Fruit fly (Drosophila melanogaster) whole organism, embryonic: Measurements from ENCODE around the gene CG43618.

Experiments
- Ada2b ChIP-seq: fragments of 200-800 bp; sonication (Bioruptor generic); IDR thresholded peaks from 2 replicates; pipeline ENCODE4 v1.3.6; 2022; ENCODE audit warnings: missing biosample characterization, missing genetic modification characterization
- Antp ChIP-seq: fragments of 200-800 bp; sonication (Bioruptor generic); optimal IDR thresholded peaks from 3 replicates; lab custom pipeline; 2016; ENCODE audit warnings: missing biosample characterization, missing genetic modification characterization
- Blimp-1 ChIP-seq: fragments of 200-800 bp; sonication (Bioruptor generic); optimal IDR thresholded peaks from 3 replicates; lab custom pipeline; 2018; ENCODE audit warnings: missing biosample characterization, missing genetic modification characterization, mild to moderate bottlenecking, moderate library complexity, missing genetic modification reagents
- BtbVII ChIP-seq: fragments of 200-800 bp; sonication (Bioruptor generic); optimal IDR thresholded peaks from 3 replicates; lab custom pipeline; 2017; ENCODE audit warnings: missing biosample characterization, mild to moderate bottlenecking, missing genetic modification characterization
- CG10462 ChIP-seq: fragments of 200-800 bp; sonication (Bioruptor generic); optimal IDR thresholded peaks from 2 replicates; lab custom pipeline; 2016; ENCODE audit warnings: missing biosample characterization, missing genetic modification characterization
- CG11723 ChIP-seq: fragments of 200-800 bp; sonication (Bioruptor generic); optimal IDR thresholded peaks from 2 replicates; lab custom pipeline; 2017; ENCODE audit warnings: missing biosample characterization, mild to moderate bottlenecking, missing genetic modification characterization
- CG12104 ChIP-seq: fragments of 200-800 bp; sonication (Bioruptor generic); optimal IDR thresholded peaks from 3 replicates; lab custom pipeline; 2016; ENCODE audit warnings: missing biosample characterization, missing genetic modification characterization
- CG12155 ChIP-seq: fragments of 200-800 bp; sonication (Bioruptor generic); optimal IDR thresholded peaks from 3 replicates; lab custom pipeline; 2016; ENCODE audit warnings: missing biosample characterization, missing genetic modification characterization
- CG12659 ChIP-seq: fragments of 200-800 bp; sonication (Bioruptor generic); optimal IDR thresholded peaks from 3 replicates; lab custom pipeline; 2017; ENCODE audit warnings: mild to moderate bottlenecking, missing biosample characterization, missing genetic modification reagents, missing genetic modification characterization
- CG13287 ChIP-seq: fragments of 200-800 bp; sonication (Bioruptor generic); IDR thresholded peaks from 2 replicates; pipeline ENCODE4 v1.3.6; 2022; ENCODE audit warnings: missing biosample characterization, missing genetic modification characterization; ENCODE audit not compliant: partially characterized antibody
- CG15479 ChIP-seq: fragments of 200-800 bp; sonication (Bioruptor generic); optimal IDR thresholded peaks from 3 replicates; lab custom pipeline; 2019; ENCODE audit warnings: missing biosample characterization, mild to moderate bottlenecking, missing genetic modification characterization, moderate library complexity
- CG17359 ChIP-seq: fragments of 200-800 bp; sonication (Bioruptor generic); optimal IDR thresholded peaks from 3 replicates; lab custom pipeline; 2018; ENCODE audit warnings: missing biosample characterization, mild to moderate bottlenecking, missing genetic modification characterization, moderate library complexity
- CG2116 ChIP-seq: fragments of 200-800 bp; sonication (Bioruptor generic); optimal IDR thresholded peaks from 3 replicates; lab custom pipeline; 2018; ENCODE audit warnings: missing biosample characterization, mild to moderate bottlenecking, missing genetic modification characterization
- CG2202 ChIP-seq: fragments of 200-800 bp; sonication (Bioruptor generic); optimal IDR thresholded peaks from 2 replicates; lab custom pipeline; 2018; ENCODE audit warnings: missing biosample characterization, mild to moderate bottlenecking, missing genetic modification characterization
- CG2678 ChIP-seq: fragments of 200-800 bp; sonication (Bioruptor generic); optimal IDR thresholded peaks from 3 replicates; lab custom pipeline; 2019; ENCODE audit warnings: missing biosample characterization, mild to moderate bottlenecking, missing genetic modification characterization, moderate library complexity
- CG2889 ChIP-seq: fragments of 200-800 bp; sonication (Bioruptor generic); IDR thresholded peaks from 3 replicates; pipeline ENCODE4 v1.3.6; 2022; ENCODE audit warnings: missing biosample characterization, missing genetic modification characterization
- CG4282 ChIP-seq: fragments of 200-800 bp; sonication (Bioruptor generic); optimal IDR thresholded peaks from 2 replicates; lab custom pipeline; 2016; ENCODE audit warnings: missing biosample characterization, missing genetic modification characterization
- CG7745 ChIP-seq: fragments of 200-800 bp; sonication (Bioruptor generic); optimal IDR thresholded peaks from 2 replicates; lab custom pipeline; 2018; ENCODE audit warnings: missing biosample characterization, mild to moderate bottlenecking, missing genetic modification characterization, moderate library complexity
- CG7963 ChIP-seq: fragments of 200-800 bp; sonication (Bioruptor generic); IDR thresholded peaks from 3 replicates; pipeline ENCODE4 v1.3.6; 2022; ENCODE audit warnings: missing biosample characterization, missing genetic modification characterization; ENCODE audit not compliant: partially characterized antibody
- CG8281 ChIP-seq: fragments of 200-800 bp; sonication (Bioruptor generic); optimal IDR thresholded peaks from 2 replicates; lab custom pipeline; 2018; ENCODE audit warnings: missing biosample characterization, mild to moderate bottlenecking, missing genetic modification characterization, moderate library complexity
- Deaf1 ChIP-seq: fragments of 200-800 bp; optimal IDR thresholded peaks from 3 replicates; lab custom pipeline; 2019; ENCODE audit warnings: missing biosample characterization, mild to moderate bottlenecking, missing genetic modification characterization, moderate library complexity
- Doc2 ChIP-seq: fragments of 200-800 bp; sonication (Bioruptor generic); IDR thresholded peaks from 2 replicates; pipeline ENCODE4 v1.3.6; 2022; ENCODE audit warnings: missing biosample characterization, missing genetic modification characterization
- ERR ChIP-seq: fragments of 200-800 bp; sonication (Bioruptor generic); optimal IDR thresholded peaks from 2 replicates; lab custom pipeline; 2016; ENCODE audit warnings: missing biosample characterization, missing genetic modification characterization
- Kr ChIP-seq: fragments of 200-800 bp; sonication (Bioruptor generic); optimal IDR thresholded peaks from 2 replicates; lab custom pipeline; 2017; ENCODE audit warnings: missing biosample characterization, mild to moderate bottlenecking, missing genetic modification characterization
- Myb ChIP-seq: fragments of 200-800 bp; sonication (Bioruptor generic); optimal IDR thresholded peaks from 2 replicates; lab custom pipeline; 2016; ENCODE audit warnings: missing biosample characterization, missing genetic modification characterization
- NfI ChIP-seq: fragments of 200-800 bp; sonication (Bioruptor generic); optimal IDR thresholded peaks from 3 replicates; lab custom pipeline; 2018; ENCODE audit warnings: missing biosample characterization, mild to moderate bottlenecking, missing genetic modification characterization, moderate library complexity
- Optix ChIP-seq: fragments of 200-800 bp; sonication (Bioruptor generic); IDR thresholded peaks from 3 replicates; pipeline ENCODE4 v1.3.6; 2022; ENCODE audit warnings: missing biosample characterization, missing genetic modification characterization
- PHDP ChIP-seq: fragments of 200-800 bp; sonication (Bioruptor generic); optimal IDR thresholded peaks from 3 replicates; lab custom pipeline; 2018; ENCODE audit warnings: missing biosample characterization, mild to moderate bottlenecking, missing genetic modification characterization, moderate library complexity
- Ptx1 ChIP-seq: fragments of 200-800 bp; sonication (Bioruptor generic); IDR thresholded peaks from 2 replicates; pipeline ENCODE4 v1.3.6; 2022; ENCODE audit warnings: missing biosample characterization, missing genetic modification characterization
- Usf ChIP-seq: fragments of 200-800 bp; sonication (Bioruptor generic); optimal IDR thresholded peaks from 2 replicates; lab custom pipeline; 2017; ENCODE audit warnings: missing genotype, missing biosample characterization, missing genetic modification characterization
- ato ChIP-seq: fragments of 200-800 bp; sonication (Bioruptor generic); IDR thresholded peaks from 2 replicates; pipeline ENCODE4 v1.3.6; 2022; ENCODE audit warnings: missing biosample characterization, missing genetic modification characterization; ENCODE audit not compliant: partially characterized antibody
- crp ChIP-seq, 2 experiments: fragments of 200-800 bp; sonication (Bioruptor generic); optimal IDR thresholded peaks; 2 replicates in 1 of 2; 3 replicates in 1 of 2; lab custom pipeline; 2017; ENCODE audit warnings: missing biosample characterization in 2 of 2, missing genetic modification characterization in 2 of 2, mild to moderate bottlenecking in 1 of 2, moderate library complexity in 1 of 2
- danr ChIP-seq: fragments of 200-800 bp; sonication (Bioruptor generic); IDR thresholded peaks from 2 replicates; pipeline ENCODE4 v1.3.6; 2022; ENCODE audit warnings: missing biosample characterization, missing genetic modification characterization
- ems ChIP-seq: fragments of 200-800 bp; sonication (Bioruptor generic); optimal IDR thresholded peaks from 3 replicates; lab custom pipeline; 2016; ENCODE audit warnings: missing biosample characterization, missing genetic modification characterization
- esg ChIP-seq: fragments of 200-800 bp; sonication (Bioruptor generic); conservative IDR thresholded peaks from 2 replicates; pipeline ENCODE4 v1.3.6; 2022; ENCODE audit warnings: missing biosample characterization, missing genetic modification characterization
- eve ChIP-seq, 2 experiments: fragments of >200 bp; optimal IDR thresholded peaks; 2 replicates each; lab custom pipeline; 2017; ENCODE audit warnings: missing biosample characterization in 2 of 2, missing genetic modification characterization in 2 of 2
- exex ChIP-seq: fragments of 200-800 bp; sonication (Bioruptor generic); optimal IDR thresholded peaks from 4 replicates; lab custom pipeline; 2018; ENCODE audit warnings: missing biosample characterization, mild to moderate bottlenecking, missing genetic modification characterization, moderate library complexity
- fd96Cb ChIP-seq: fragments of 200-800 bp; sonication (Bioruptor generic); optimal IDR thresholded peaks from 2 replicates; lab custom pipeline; 2018; ENCODE audit warnings: missing biosample characterization, mild to moderate bottlenecking, missing genetic modification characterization, moderate library complexity
- gem ChIP-seq: fragments of 200-800 bp; sonication (Bioruptor generic); optimal IDR thresholded peaks from 2 replicates; lab custom pipeline; 2019; ENCODE audit warnings: missing biosample characterization, mild to moderate bottlenecking, missing genetic modification characterization, moderate library complexity
- her ChIP-seq: fragments of 200-800 bp; sonication (Bioruptor generic); optimal IDR thresholded peaks from 2 replicates; lab custom pipeline; 2016; ENCODE audit warnings: missing biosample characterization, missing genetic modification characterization
- pita ChIP-seq: fragments of 200-800 bp; sonication (Bioruptor generic); optimal IDR thresholded peaks from 2 replicates; lab custom pipeline; 2017; ENCODE audit warnings: missing biosample characterization, mild to moderate bottlenecking, missing genetic modification characterization
- ranshi ChIP-seq: fragments of 200-800 bp; sonication (Bioruptor generic); IDR thresholded peaks from 2 replicates; pipeline ENCODE4 v1.3.6; 2022; ENCODE audit warnings: missing biosample characterization, missing genetic modification characterization
- row ChIP-seq: fragments of 200-800 bp; sonication (Bioruptor generic); IDR thresholded peaks from 3 replicates; pipeline ENCODE4 v1.3.6; 2022; ENCODE audit warnings: missing biosample characterization, missing genetic modification characterization
- sd ChIP-seq: fragments of 200-800 bp; sonication (Bioruptor generic); optimal IDR thresholded peaks from 3 replicates; lab custom pipeline; 2018; ENCODE audit warnings: missing biosample characterization, mild to moderate bottlenecking, missing genetic modification characterization, moderate library complexity
- slbo ChIP-seq: fragments of 200-800 bp; sonication (Bioruptor generic); IDR thresholded peaks from 2 replicates; pipeline ENCODE4 v1.3.6; 2022; ENCODE audit warnings: missing biosample characterization, missing genetic modification characterization
- tap ChIP-seq: fragments of 200-800 bp; optimal IDR thresholded peaks from 3 replicates; lab custom pipeline; 2019; ENCODE audit warnings: missing biosample characterization, mild to moderate bottlenecking, missing genetic modification characterization, moderate library complexity
- trem ChIP-seq: fragments of 200-800 bp; optimal IDR thresholded peaks from 3 replicates; lab custom pipeline; 2019; ENCODE audit warnings: missing biosample characterization, mild to moderate bottlenecking, missing genetic modification characterization, moderate library complexity
- ttk ChIP-seq: fragments of 200-800 bp; sonication (Bioruptor generic); IDR thresholded peaks from 2 replicates; pipeline ENCODE4 v2.1.2; 2022; ENCODE audit warnings: missing biosample characterization, missing genetic modification characterization
- vfl ChIP-seq: fragments of 200-800 bp; sonication (Bioruptor generic); optimal IDR thresholded peaks from 2 replicates; lab custom pipeline; 2016; ENCODE audit warnings: missing biosample characterization, missing genetic modification characterization
- wdn ChIP-seq: fragments of 200-800 bp; sonication (Bioruptor generic); IDR thresholded peaks from 2 replicates; pipeline ENCODE4 v1.3.6; 2022; ENCODE audit warnings: missing biosample characterization, missing genetic modification characterization
- wor ChIP-seq: fragments of 200-800 bp; sonication (Bioruptor generic); IDR thresholded peaks from 2 replicates; pipeline ENCODE4 v1.3.6; 2022; ENCODE audit warnings: missing biosample characterization, missing genetic modification characterization

The CG43618 gene

dm6 chr3R:8037896-8038295 is 11.1 kb upstream of the CG43618 start (continued):
- 0 out of 3 replicates have a peak, but pooled peaks have one; percentile 11 for TF ChIP-seq row (GFP tag; lab: Robert Waterston, UW)
- TF ChIP-seq CG11723 (GFP tag; lab: Kevin White, UChicago) = no peak
- TF ChIP-seq her = no peak
- no peak for TF ChIP-seq CG15479 (GFP tag; lab: Kevin White, UChicago)
- no peak; the same call in 1 of the 2 replicates for TF ChIP-seq ranshi
- TF ChIP-seq Ada2b (GFP tag; lab: Robert Waterston, UW) = no peak
- TF ChIP-seq ttk (GFP tag; lab: Robert Waterston, UW) = 0 out of 2 replicates have a peak, but pooled peaks have one; percentile 30
- no peak for TF ChIP-seq crp (GFP tag; optimal IDR thresholded peaks at IDR 0.05; lab: Kevin White, UChicago)
- TF ChIP-seq esg (GFP tag; lab: Robert Waterston, UW) = 0 out of 2 replicates have a peak, but pooled peaks have one; percentile 11
- TF ChIP-seq Kr (GFP tag; lab: Kevin White, UChicago) = no peak
- TF ChIP-seq CG2889 = no peak
- TF ChIP-seq Deaf1 (tag; lab: Kevin White, UChicago) = no peak
- TF ChIP-seq trem (tag; lab: Kevin White, UChicago) = no peak
- TF ChIP-seq CG12155 (GFP tag; lab: Kevin White, UChicago) = no peak
- no peak for TF ChIP-seq Antp (GFP tag; lab: Kevin White, UChicago)
- peak; percentile 33; the same call in 1 of the 2 replicates for TF ChIP-seq Ptx1 (GFP tag; lab: Robert Waterston, UW)
- TF ChIP-seq danr (GFP tag; lab: Robert Waterston, UW) = no peak
- no peak for TF ChIP-seq ERR (GFP tag; lab: Kevin White, UChicago)
- TF ChIP-seq CG17359 = peak; percentile 17
- TF ChIP-seq sd (tag; lab: Kevin White, UChicago) = no peak
- TF ChIP-seq BtbVII = no peak
- TF ChIP-seq NfI (GFP tag; lab: Kevin White, UChicago) = no peak
- no peak for TF ChIP-seq CG4282
- no peak for TF ChIP-seq Usf
- TF ChIP-seq slbo (GFP tag; lab: Robert Waterston, UW) = no peak
- no peak for TF ChIP-seq CG7963 (GFP tag; lab: Robert Waterston, UW)
- TF ChIP-seq fd96Cb (tag; lab: Kevin White, UChicago) = peak; percentile 39
- TF ChIP-seq CG2202 = no peak
- TF ChIP-seq Myb (GFP tag; lab: Kevin White, UChicago) = no peak
- TF ChIP-seq CG7745 = no peak
- TF ChIP-seq exex (tag; lab: Kevin White, UChicago) = no peak
- no peak for TF ChIP-seq CG10462 (GFP tag; lab: Kevin White, UChicago)
- TF ChIP-seq CG13287 (GFP tag; lab: Robert Waterston, UW) = no peak
- no peak for TF ChIP-seq CG12104 (GFP tag; lab: Kevin White, UChicago)
- TF ChIP-seq Blimp-1 (GFP tag; lab: Kevin White, UChicago) = peak; percentile 77
- no peak for TF ChIP-seq ems (GFP tag; lab: Kevin White, UChicago)
- no peak for TF ChIP-seq pita (GFP tag; lab: Kevin White, UChicago)
- peak; percentile 32 for TF ChIP-seq gem
- TF ChIP-seq Doc2 (GFP tag; lab: Robert Waterston, UW) = no peak
- TF ChIP-seq tap (tag; lab: Kevin White, UChicago) = peak; percentile 5
- no peak for TF ChIP-seq CG2116 (GFP tag; lab: Kevin White, UChicago)
- TF ChIP-seq vfl = no peak
- TF ChIP-seq CG2678 (tag; lab: Kevin White, UChicago) = no peak
- no peak for TF ChIP-seq wdn
- TF ChIP-seq ato (GFP tag; lab: Robert Waterston, UW) = no peak
- TF ChIP-seq Optix = no peak
- TF ChIP-seq CG12659 (GFP tag; lab: Kevin White, UChicago) = no peak
- TF ChIP-seq CG8281 (tag; lab: Kevin White, UChicago) = no peak
- TF ChIP-seq PHDP (tag; lab: Kevin White, UChicago) = no peak
- TF ChIP-seq eve (GFP tag; optimal IDR thresholded peaks at IDR 0.05; lab: Kevin White, UChicago) = no peak
- no peak for TF ChIP-seq wor (GFP tag; lab: Robert Waterston, UW)
